Fruit fly (Drosophila melanogaster): ENCODE results near the gene sta.

Gene sta

DNA sequence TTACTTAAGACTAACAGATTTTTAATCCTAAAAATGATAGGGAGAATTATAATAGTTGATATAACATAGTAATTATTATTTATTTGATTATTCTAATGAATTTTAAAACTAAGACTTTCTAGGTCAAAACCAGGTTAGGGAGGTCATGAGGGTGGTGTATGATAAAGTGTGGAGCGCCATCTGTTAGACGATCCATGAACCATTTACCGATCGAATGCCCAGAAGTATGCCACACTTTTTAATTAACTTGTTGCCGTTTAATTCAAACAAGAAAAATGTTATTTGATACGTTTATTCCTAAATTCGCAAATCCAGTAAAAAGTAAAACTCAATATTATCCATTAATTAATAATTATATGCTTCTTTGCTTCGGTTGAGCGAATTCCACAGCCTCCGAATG is 40.1 kb upstream of the sta start:
- TF ChIP-seq Dip2 (GFP tag; IDR thresholded peaks at IDR 0.05) (peak; percentile 87), CTCF (GFP tag; optimal IDR thresholded peaks at IDR 0.05) (peak; percentile 92), Myb (GFP tag; optimal IDR thresholded peaks at IDR 0.05) (peak; percentile 69), CG10979 (tag; optimal IDR thresholded peaks at IDR 0.05) (peak; percentile 79), CG31224 (GFP tag; IDR thresholded peaks at IDR 0.05) (peak; percentile 41; the same call in 1 of the 2 replicates)

DNA sequence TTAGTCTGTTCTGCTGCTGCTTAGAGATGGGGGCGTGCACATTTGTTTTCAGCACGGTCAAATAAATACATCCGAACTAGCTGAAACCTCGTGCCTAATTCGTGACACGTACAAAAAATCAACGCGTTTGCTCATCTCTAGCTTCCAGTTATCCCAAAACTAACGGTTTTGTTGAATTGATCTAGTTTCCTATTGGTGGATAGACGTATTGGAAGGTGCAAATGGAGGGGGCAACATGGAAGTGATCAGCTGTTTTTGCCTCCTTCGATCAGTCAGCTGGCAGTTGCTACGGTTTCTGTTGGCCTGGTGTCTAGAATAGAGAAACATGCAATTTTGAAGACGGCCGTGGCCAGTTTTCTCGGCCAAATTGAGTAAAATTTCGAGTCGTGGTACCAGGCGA is 34.4 kb upstream of the sta start:
- no peak for TF ChIP-seq CG14441 (GFP tag; IDR thresholded peaks at IDR 0.05)
- peak; percentile 26 for TF ChIP-seq gsb-n (tag; optimal IDR thresholded peaks at IDR 0.05)
- TF ChIP-seq wek (GFP tag; optimal IDR thresholded peaks at IDR 0.05): no peak
- peak; percentile 86 for TF ChIP-seq inv (GFP tag; IDR thresholded peaks at IDR 0.05; ENCODE audit: partially characterized antibody)
- TF ChIP-seq sima (GFP tag; optimal IDR thresholded peaks at IDR 0.05): no peak
- peak; percentile 83 for TF ChIP-seq CG42726 (GFP tag; IDR thresholded peaks at IDR 0.05; ENCODE audit: partially characterized antibody)
- no peak for TF ChIP-seq danr (GFP tag; IDR thresholded peaks at IDR 0.05)
- TF ChIP-seq Ets65A (GFP tag): peak; percentile 86
- no peak for TF ChIP-seq Dip2 (GFP tag; IDR thresholded peaks at IDR 0.05)
- TF ChIP-seq CG1647 (GFP tag; optimal IDR thresholded peaks at IDR 0.05): no peak
- no peak for TF ChIP-seq CG6272 (GFP tag; IDR thresholded peaks at IDR 0.05)
- TF ChIP-seq lab (GFP tag; optimal IDR thresholded peaks at IDR 0.05): peak; percentile 53
- peak; percentile 34 for TF ChIP-seq Six4 (GFP tag; optimal IDR thresholded peaks at IDR 0.05)
- peak; percentile 14 for TF ChIP-seq CG2875 (GFP tag; optimal IDR thresholded peaks at IDR 0.05)
- TF ChIP-seq CG8388 (GFP tag; optimal IDR thresholded peaks at IDR 0.05): no peak
- no peak for TF ChIP-seq NC2α (GFP tag; optimal IDR thresholded peaks at IDR 0.05)
- TF ChIP-seq CG17829 (tag; optimal IDR thresholded peaks at IDR 0.05): peak; percentile 19
- TF ChIP-seq Blimp-1 (GFP tag; optimal IDR thresholded peaks at IDR 0.05): peak; percentile 22
- no peak for TF ChIP-seq gfzf (GFP tag; optimal IDR thresholded peaks at IDR 0.05)
- TF ChIP-seq Neu2 (GFP tag; optimal IDR thresholded peaks at IDR 0.05; ENCODE audit: borderline replicate concordance): no peak
- peak; percentile 97 for TF ChIP-seq Dll (GFP tag; IDR thresholded peaks at IDR 0.05; ENCODE audit: partially characterized antibody)
- TF ChIP-seq Elba2 (GFP tag; optimal IDR thresholded peaks at IDR 0.05): peak; percentile 95
- TF ChIP-seq CG31441 (GFP tag; IDR thresholded peaks at IDR 0.05): no peak
- no peak for TF ChIP-seq Hand (GFP tag; optimal IDR thresholded peaks at IDR 0.05)
- no peak for TF ChIP-seq Dp (GFP tag; optimal IDR thresholded peaks at IDR 0.05)
- peak in 1 of 3 experiments; percentile 60 for TF ChIP-seq Stat92E (GFP tag; optimal IDR thresholded peaks at IDR 0.05)
- no peak for TF ChIP-seq slp2 (GFP tag; optimal IDR thresholded peaks at IDR 0.05)
- no peak for TF ChIP-seq abd-A (tag; optimal IDR thresholded peaks at IDR 0.05)
- TF ChIP-seq jigr1 (GFP tag; IDR thresholded peaks at IDR 0.05): no peak
- TF ChIP-seq ab (GFP tag; optimal IDR thresholded peaks at IDR 0.05): no peak
- peak; percentile 62 for TF ChIP-seq CG2120 (GFP tag; optimal IDR thresholded peaks at IDR 0.05)
- TF ChIP-seq CG6254 (GFP tag; optimal IDR thresholded peaks at IDR 0.05): no peak
- no peak for TF ChIP-seq CG1792 (GFP tag; optimal IDR thresholded peaks at IDR 0.05)
- TF ChIP-seq CG7786 (GFP tag; optimal IDR thresholded peaks at IDR 0.05): peak; percentile 1
- peak; percentile 37 for TF ChIP-seq Antp (GFP tag; optimal IDR thresholded peaks at IDR 0.05)
- no peak for TF ChIP-seq CG17568 (GFP tag; optimal IDR thresholded peaks at IDR 0.05)
- no peak for TF ChIP-seq phol (tag; optimal IDR thresholded peaks at IDR 0.05)
- TF ChIP-seq Sry-δ (GFP tag; optimal IDR thresholded peaks at IDR 0.05): peak; percentile 86
- TF ChIP-seq C15 (GFP tag; IDR thresholded peaks at IDR 0.05): no peak
- TF ChIP-seq yki (optimal IDR thresholded peaks at IDR 0.05): no peak
- TF ChIP-seq wdn (GFP tag; IDR thresholded peaks at IDR 0.05): no peak
- no peak for TF ChIP-seq dan (GFP tag; IDR thresholded peaks at IDR 0.05)
- peak; percentile 95 for TF ChIP-seq CG12769 (tag; optimal IDR thresholded peaks at IDR 0.05)
- TF ChIP-seq twi (tag; optimal IDR thresholded peaks at IDR 0.05): no peak
- TF ChIP-seq BtbVII (GFP tag; optimal IDR thresholded peaks at IDR 0.05): no peak
- TF ChIP-seq wor (GFP tag; IDR thresholded peaks at IDR 0.05): no peak
